Worm (Caenorhabditis elegans) whole organism, young adult: ENCODE data around the gene bath-29.

Experiments
- B0336.3 ChIP-seq: fragments of 200-800 bp; sonication (Bioruptor generic); IDR thresholded peaks from 2 replicates; pipeline ENCODE4 v1.3.6; 2022; ENCODE audit warnings: missing genetic modification characterization, missing compliant biosample characterization
- F57A8.1 ChIP-seq: fragments of 200-800 bp; sonication (Bioruptor generic); optimal IDR thresholded peaks from 2 replicates; lab custom pipeline; 2018; ENCODE audit warnings: mild to moderate bottlenecking, missing genetic modification characterization, moderate library complexity, missing compliant biosample characterization
- aptf-3 ChIP-seq: fragments of 200-800 bp; sonication (Bioruptor generic); IDR thresholded peaks from 2 replicates; pipeline ENCODE4 v1.3.6; 2022; ENCODE audit warnings: missing genetic modification characterization, missing compliant biosample characterization
- ccch-3 ChIP-seq: fragments of 200-800 bp; sonication (Bioruptor generic); optimal IDR thresholded peaks from 2 replicates; lab custom pipeline; 2018; ENCODE audit warnings: mild to moderate bottlenecking, missing genetic modification characterization, missing compliant biosample characterization
- efl-1 ChIP-seq: fragments of 150-350 bp; optimal IDR thresholded peaks from 2 replicates; lab custom pipeline; 2014; ENCODE audit warnings: missing biosample characterization, missing genetic modification reagents, missing genetic modification characterization

The bath-29 gene

ce11 chrII:3403535-3403934, 55.2 kb downstream of the bath-29 start, which contains the start of gene nep-8:
Gene nep-8 (plus strand): TSS chrII:3403835.
- TF ChIP-seq F57A8.1 (GFP tag; lab: Kevin White, UChicago) (no peak), aptf-3 (no peak), B0336.3 (no peak), ccch-3 (no peak), efl-1 (no peak)
